Fruit fly (Drosophila melanogaster) whole organism, embryonic: Measurements from ENCODE around the gene bbg.

Source experiments
- Awh ChIP-seq: fragments of 200-800 bp; sonication (Bioruptor generic); IDR thresholded peaks from 2 replicates; pipeline ENCODE4, ENCODE4 v1.3.6; 2022; ENCODE audit warnings: missing biosample characterization, missing genetic modification characterization
- CG10209 ChIP-seq: fragments of 200-800 bp; sonication (Bioruptor generic); optimal IDR thresholded peaks from 3 replicates; lab custom pipeline; 2017; ENCODE audit warnings: missing biosample characterization, mild to moderate bottlenecking, missing genetic modification characterization, missing genetic modification reagents
- CG10366 ChIP-seq: fragments of 200-800 bp; sonication (Bioruptor generic); IDR thresholded peaks from 2 replicates; pipeline ENCODE4 v1.3.6; 2022; ENCODE audit warnings: missing biosample characterization, missing genetic modification characterization
- CG10462 ChIP-seq: fragments of 200-800 bp; sonication (Bioruptor generic); optimal IDR thresholded peaks from 2 replicates; lab custom pipeline; 2016; ENCODE audit warnings: missing biosample characterization, missing genetic modification characterization
- CG10543 ChIP-seq: fragments of 200-800 bp; sonication (Bioruptor generic); optimal IDR thresholded peaks from 3 replicates; lab custom pipeline; 2017; ENCODE audit warnings: missing biosample characterization, mild to moderate bottlenecking, missing genetic modification characterization, moderate library complexity
- CG11504 ChIP-seq: fragments of 200-800 bp; sonication (Bioruptor generic); optimal IDR thresholded peaks from 3 replicates; lab custom pipeline; 2019; ENCODE audit warnings: missing biosample characterization, mild to moderate bottlenecking, missing genetic modification characterization, moderate library complexity
- CG11560 ChIP-seq: fragments of 200-800 bp; sonication (Bioruptor generic); IDR thresholded peaks from 3 replicates; pipeline ENCODE4 v1.3.6; 2022; ENCODE audit warnings: missing biosample characterization, missing genetic modification characterization
- CG14441 ChIP-seq: fragments of 200-800 bp; sonication (Bioruptor generic); IDR thresholded peaks from 2 replicates; pipeline ENCODE4 v1.3.6; 2022; ENCODE audit warnings: missing biosample characterization, missing genetic modification characterization
- CG14965 ChIP-seq: fragments of 200-800 bp; sonication (Bioruptor generic); optimal IDR thresholded peaks from 2 replicates; lab custom pipeline; 2016; ENCODE audit warnings: missing biosample characterization, missing genetic modification characterization, borderline replicate concordance
- CG16779 ChIP-seq: fragments of 200-800 bp; sonication (Bioruptor generic); IDR thresholded peaks from 2 replicates; pipeline ENCODE4 v1.3.6; 2022; ENCODE audit warnings: missing biosample characterization, missing genetic modification characterization
- CG17361 ChIP-seq: fragments of 200-800 bp; sonication (Bioruptor generic); IDR thresholded peaks from 3 replicates; pipeline ENCODE4 v1.3.6; 2022; ENCODE audit warnings: missing biosample characterization, missing genetic modification characterization
- CG1792 ChIP-seq: fragments of 200-800 bp; sonication (Bioruptor generic); optimal IDR thresholded peaks from 2 replicates; lab custom pipeline; 2016; ENCODE audit warnings: missing biosample characterization, missing genetic modification characterization
- CG2199 ChIP-seq: fragments of 200-800 bp; sonication (Bioruptor generic); IDR thresholded peaks from 3 replicates; pipeline ENCODE4 v1.3.6; 2022; ENCODE audit warnings: missing biosample characterization, missing genetic modification characterization
- CG4730 ChIP-seq: fragments of 200-800 bp; sonication (Bioruptor generic); IDR thresholded peaks from 2 replicates; pipeline ENCODE4 v1.3.6; 2022; ENCODE audit warnings: missing biosample characterization, missing genetic modification characterization
- CG6254 ChIP-seq: fragments of 200-800 bp; sonication (Bioruptor generic); optimal IDR thresholded peaks from 3 replicates; lab custom pipeline; 2017; ENCODE audit warnings: mild to moderate bottlenecking, missing biosample characterization, missing genetic modification reagents, missing genetic modification characterization
- CG6654 ChIP-seq: fragments of 200-800 bp; sonication (Bioruptor generic); optimal IDR thresholded peaks from 2 replicates; lab custom pipeline; 2017; ENCODE audit warnings: missing biosample characterization, mild to moderate bottlenecking, missing genetic modification characterization
- CG6683 ChIP-seq: fragments of 200-800 bp; sonication (Bioruptor generic); optimal IDR thresholded peaks from 2 replicates; lab custom pipeline; 2017; ENCODE audit warnings: missing biosample characterization, mild to moderate bottlenecking, missing genetic modification characterization, missing genetic modification reagents
- CG7987 ChIP-seq: fragments of 200-800 bp; sonication (Bioruptor generic); optimal IDR thresholded peaks from 2 replicates; lab custom pipeline; 2018; ENCODE audit warnings: missing biosample characterization, mild to moderate bottlenecking, missing genetic modification characterization, moderate library complexity
- D19A ChIP-seq: fragments of 200-800 bp; optimal IDR thresholded peaks from 3 replicates; lab custom pipeline; 2019; ENCODE audit warnings: missing biosample characterization, mild to moderate bottlenecking, missing genetic modification characterization, moderate library complexity
- Dbx ChIP-seq: fragments of 200-800 bp; sonication (Bioruptor generic); IDR thresholded peaks from 3 replicates; pipeline ENCODE4 v1.3.6; 2022; ENCODE audit warnings: missing biosample characterization, missing genetic modification characterization
- Dip2 ChIP-seq: fragments of 200-800 bp; sonication (Bioruptor generic); IDR thresholded peaks from 2 replicates; pipeline ENCODE4 v1.3.6; 2022; ENCODE audit warnings: missing biosample characterization, missing genetic modification characterization
- Dp ChIP-seq: fragments of 200-800 bp; sonication (Bioruptor generic); optimal IDR thresholded peaks from 2 replicates; lab custom pipeline; 2018; ENCODE audit warnings: missing biosample characterization, mild to moderate bottlenecking, missing genetic modification characterization, moderate library complexity
- Fer1 ChIP-seq: fragments of 200-800 bp; sonication (Bioruptor generic); optimal IDR thresholded peaks from 2 replicates; lab custom pipeline; 2017; ENCODE audit warnings: missing biosample characterization, mild to moderate bottlenecking, missing genetic modification characterization
- H15 ChIP-seq: fragments of 200-800 bp; sonication (Bioruptor generic); IDR thresholded peaks from 3 replicates; pipeline ENCODE4 v1.3.6; 2022; ENCODE audit warnings: missing biosample characterization, missing genetic modification characterization
- H2.0 ChIP-seq: fragments of 200-800 bp; sonication (Bioruptor generic); IDR thresholded peaks from 2 replicates; pipeline ENCODE4 v1.3.6; 2022; ENCODE audit warnings: missing biosample characterization, missing genetic modification characterization
- HmgD ChIP-seq: fragments of 200-800 bp; sonication (Bioruptor generic); optimal IDR thresholded peaks from 3 replicates; lab custom pipeline; 2016; ENCODE audit warnings: missing biosample characterization, missing genetic modification characterization
- Hmr ChIP-seq: fragments of 200-800 bp; sonication (Bioruptor generic); optimal IDR thresholded peaks from 3 replicates; lab custom pipeline; 2017; ENCODE audit warnings: mild to moderate bottlenecking, missing biosample characterization, missing genetic modification reagents, missing genetic modification characterization
- Mrtf ChIP-seq: fragments of 200-800 bp; sonication (Bioruptor generic); IDR thresholded peaks from 3 replicates; pipeline ENCODE4 v1.3.6; 2022; ENCODE audit warnings: missing biosample characterization, missing genetic modification characterization
- PHDP ChIP-seq: fragments of 200-800 bp; sonication (Bioruptor generic); optimal IDR thresholded peaks from 3 replicates; lab custom pipeline; 2018; ENCODE audit warnings: missing biosample characterization, mild to moderate bottlenecking, missing genetic modification characterization, moderate library complexity
- Pdp1 ChIP-seq, 2 experiments: fragments of 200-800 bp; sonication (Bioruptor generic); optimal IDR thresholded peaks; 3 replicates each; lab custom pipeline; 2016; ENCODE audit warnings: missing biosample characterization in 2 of 2, missing genetic modification characterization in 2 of 2, mild to moderate bottlenecking in 1 of 2, moderate library complexity in 1 of 2
- Ptx1 ChIP-seq: fragments of 200-800 bp; sonication (Bioruptor generic); IDR thresholded peaks from 2 replicates; pipeline ENCODE4 v1.3.6; 2022; ENCODE audit warnings: missing biosample characterization, missing genetic modification characterization
- bowl ChIP-seq: fragments of 200-800 bp; sonication (Bioruptor generic); IDR thresholded peaks from 2 replicates; pipeline ENCODE4 v1.3.6; 2022; ENCODE audit warnings: missing biosample characterization, missing genetic modification characterization
- chif ChIP-seq, 2 experiments: fragments of 200-800 bp; sonication (Bioruptor generic); optimal IDR thresholded peaks; 3 replicates each; lab custom pipeline; 2016; ENCODE audit warnings: missing biosample characterization in 2 of 2, missing genetic modification characterization in 2 of 2
- ci ChIP-seq: fragments of 200-800 bp; sonication (Bioruptor generic); IDR thresholded peaks from 3 replicates; pipeline ENCODE4 v1.3.6; 2022; ENCODE audit warnings: missing biosample characterization, missing genetic modification characterization
- cwo ChIP-seq: fragments of 200-800 bp; sonication (Bioruptor generic); optimal IDR thresholded peaks from 3 replicates; lab custom pipeline; 2017; ENCODE audit warnings: missing biosample characterization, missing genetic modification characterization, mild to moderate bottlenecking, moderate library complexity, missing genetic modification reagents
- exex ChIP-seq: fragments of 200-800 bp; sonication (Bioruptor generic); optimal IDR thresholded peaks from 4 replicates; lab custom pipeline; 2018; ENCODE audit warnings: missing biosample characterization, mild to moderate bottlenecking, missing genetic modification characterization, moderate library complexity
- jigr1 ChIP-seq: fragments of 200-800 bp; sonication (Bioruptor generic); IDR thresholded peaks from 3 replicates; pipeline ENCODE4 v1.3.6; 2022; ENCODE audit warnings: missing biosample characterization, missing genetic modification characterization
- kah ChIP-seq: fragments of 200-800 bp; sonication (Bioruptor generic); optimal IDR thresholded peaks from 2 replicates; lab custom pipeline; 2018; ENCODE audit warnings: missing biosample characterization, mild to moderate bottlenecking, missing genetic modification characterization
- knrl ChIP-seq: fragments of 200-800 bp; sonication (Bioruptor generic); IDR thresholded peaks from 3 replicates; pipeline ENCODE4 v1.3.6; 2022; ENCODE audit warnings: missing biosample characterization, missing genetic modification characterization; ENCODE audit not compliant: partially characterized antibody
- lilli ChIP-seq: fragments of 200-800 bp; sonication (Bioruptor generic); optimal IDR thresholded peaks from 3 replicates; lab custom pipeline; 2016; ENCODE audit warnings: missing biosample characterization, missing genetic modification characterization
- lmd ChIP-seq: fragments of 200-800 bp; sonication (Bioruptor generic); IDR thresholded peaks from 2 replicates; pipeline ENCODE4 v1.3.6; 2022; ENCODE audit warnings: missing biosample characterization, missing genetic modification characterization
- mam ChIP-seq: fragments of 200-800 bp; sonication (Bioruptor generic); optimal IDR thresholded peaks from 3 replicates; lab custom pipeline; 2016; ENCODE audit warnings: missing biosample characterization, missing genetic modification characterization
- pfk ChIP-seq: fragments of 200-800 bp; sonication (Bioruptor generic); optimal IDR thresholded peaks from 2 replicates; lab custom pipeline; 2018; ENCODE audit warnings: missing biosample characterization, mild to moderate bottlenecking, missing genetic modification characterization, moderate library complexity
- repo ChIP-seq: fragments of 200-800 bp; sonication (Bioruptor generic); optimal IDR thresholded peaks from 2 replicates; lab custom pipeline; 2016; ENCODE audit warnings: missing biosample characterization, missing genetic modification characterization
- sc ChIP-seq, 3 experiments: fragments of >200 bp in 2 of 3; fragments of 200-800 bp in 1 of 3; sonication (Bioruptor generic) in 1 of 3; optimal IDR thresholded peaks; 2 replicates in 2 of 3; 3 replicates in 1 of 3; lab custom pipeline; 2017; ENCODE audit warnings: mild to moderate bottlenecking in 1 of 3, missing biosample characterization in 1 of 3, missing genetic modification characterization in 1 of 3, missing genetic modification reagents in 1 of 3
- slbo ChIP-seq: fragments of 200-800 bp; sonication (Bioruptor generic); IDR thresholded peaks from 2 replicates; pipeline ENCODE4 v1.3.6; 2022; ENCODE audit warnings: missing biosample characterization, missing genetic modification characterization
- sug ChIP-seq: fragments of 200-800 bp; optimal IDR thresholded peaks from 2 replicates; lab custom pipeline; 2019; ENCODE audit warnings: missing biosample characterization, mild to moderate bottlenecking, missing genetic modification characterization, moderate library complexity
- tx ChIP-seq: fragments of 200-800 bp; sonication (Bioruptor generic); optimal IDR thresholded peaks from 2 replicates; lab custom pipeline; 2016; ENCODE audit warnings: missing biosample characterization, missing genetic modification characterization
- vfl ChIP-seq: fragments of 200-800 bp; sonication (Bioruptor generic); optimal IDR thresholded peaks from 2 replicates; lab custom pipeline; 2016; ENCODE audit warnings: missing biosample characterization, missing genetic modification characterization
- vnd ChIP-seq: fragments of 200-800 bp; sonication (Bioruptor generic); IDR thresholded peaks from 3 replicates; pipeline ENCODE4 v1.3.6; 2022; ENCODE audit warnings: missing biosample characterization, missing genetic modification characterization; ENCODE audit not compliant: partially characterized antibody

Gene bbg

DNA sequence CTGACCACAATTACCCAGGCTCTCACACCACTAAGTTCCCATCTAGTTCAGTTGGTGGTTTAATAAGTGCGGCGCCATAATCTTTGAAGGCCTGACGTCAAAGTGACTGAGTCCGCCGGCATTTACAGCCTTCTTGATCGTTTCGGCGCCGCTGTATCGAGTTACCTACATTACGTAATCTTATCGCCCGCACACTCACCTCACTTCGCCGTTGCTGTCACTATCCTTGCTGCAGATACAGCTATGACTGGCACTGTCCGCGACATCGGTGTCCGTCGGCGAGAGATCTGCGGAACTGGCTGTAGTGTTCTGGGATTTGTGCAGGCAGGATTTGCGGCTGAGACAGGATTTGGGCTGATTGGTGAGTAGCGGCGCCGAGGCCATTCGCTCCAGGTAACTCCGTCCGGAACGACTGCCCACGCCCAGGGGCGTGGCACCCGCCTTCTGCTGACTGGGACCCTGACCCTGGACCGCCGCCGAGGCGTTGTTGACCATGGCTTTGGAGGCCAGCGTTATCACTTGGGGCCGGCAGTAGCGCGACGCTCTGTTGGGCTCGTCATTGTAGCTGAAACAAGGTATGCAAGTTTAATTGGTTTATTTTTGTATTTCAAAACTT, 10.9 kb upstream of the bbg start:
- TF ChIP-seq CG1792 (GFP tag; lab: Kevin White, UChicago) (no peak), lilli (GFP tag; lab: Kevin White, UChicago) (no peak), kah (GFP tag; lab: Kevin White, UChicago) (no peak), vnd (GFP tag; lab: Robert Waterston, UW) (no peak), cwo (GFP tag; lab: Kevin White, UChicago) (peak; percentile 29), Mrtf (GFP tag; lab: Robert Waterston, UW) (0 out of 3 replicates have a peak, but pooled peaks have one; percentile 22), CG10366 (no peak), jigr1 (GFP tag; lab: Robert Waterston, UW) (no peak), Awh (no peak), PHDP (tag; lab: Kevin White, UChicago) (no peak), CG16779 (GFP tag; lab: Robert Waterston, UW) (0 out of 2 replicates have a peak, but pooled peaks have one; percentile 21), Pdp1 (GFP tag; optimal IDR thresholded peaks at IDR 0.05; lab: Kevin White, UChicago) (peak in 1 of 2 experiments; percentile 95), Dbx (GFP tag; lab: Robert Waterston, UW) (no peak), H2.0 (GFP tag; lab: Robert Waterston, UW) (no peak), CG14441 (GFP tag; lab: Robert Waterston, UW) (no peak), mam (no peak), H15 (GFP tag; lab: Robert Waterston, UW) (no peak), tx (GFP tag; lab: Kevin White, UChicago) (no peak), Ptx1 (GFP tag; lab: Robert Waterston, UW) (no peak), vfl (GFP tag; lab: Kevin White, UChicago) (no peak), CG6683 (GFP tag; lab: Kevin White, UChicago) (no peak), Hmr (GFP tag; lab: Kevin White, UChicago) (no peak), HmgD (GFP tag; lab: Kevin White, UChicago) (no peak), CG2199 (GFP tag; lab: Robert Waterston, UW) (peak; percentile 71; the same call in 1 of the 3 replicates), repo (GFP tag; lab: Kevin White, UChicago) (no peak), CG11504 (tag; lab: Kevin White, UChicago) (no peak), CG10462 (GFP tag; lab: Kevin White, UChicago) (no peak), CG7987 (GFP tag; lab: Kevin White, UChicago) (peak; percentile 23), slbo (GFP tag; lab: Robert Waterston, UW) (0 out of 2 replicates have a peak, but pooled peaks have one; percentile 3), CG17361 (GFP tag; lab: Robert Waterston, UW) (no peak), CG10209 (no peak), exex (tag; lab: Kevin White, UChicago) (peak; percentile 54), sc (optimal IDR thresholded peaks at IDR 0.05; lab: Kevin White, UChicago) (no peak), sc (GFP tag; optimal IDR thresholded peaks at IDR 0.05; lab: Kevin White, UChicago) (no peak), CG11560 (tag; lab: Robert Waterston, UW) (no peak), pfk (GFP tag; lab: Kevin White, UChicago) (no peak), lmd (GFP tag; lab: Robert Waterston, UW) (no peak), bowl (GFP tag; lab: Robert Waterston, UW) (no peak), knrl (no peak), CG4730 (GFP tag; lab: Robert Waterston, UW) (no peak), CG10543 (GFP tag; lab: Kevin White, UChicago) (peak; percentile 22), Fer1 (GFP tag; lab: Kevin White, UChicago) (peak; percentile 1), Dip2 (GFP tag; lab: Robert Waterston, UW) (no peak), ci (GFP tag; lab: Robert Waterston, UW) (0 out of 3 replicates have a peak, but pooled peaks have one; percentile 32), CG6654 (GFP tag; lab: Kevin White, UChicago) (no peak), D19A (tag; lab: Kevin White, UChicago) (no peak), CG6254 (GFP tag; lab: Kevin White, UChicago) (no peak), CG14965 (GFP tag; lab: Kevin White, UChicago) (no peak), Dp (no peak), chif (GFP tag; optimal IDR thresholded peaks at IDR 0.05; lab: Kevin White, UChicago) (no peak), sug (tag; lab: Kevin White, UChicago) (peak; percentile 68)
